Fruit fly (Drosophila melanogaster): ENCODE measurements around the gene CG8750.

DNA sequence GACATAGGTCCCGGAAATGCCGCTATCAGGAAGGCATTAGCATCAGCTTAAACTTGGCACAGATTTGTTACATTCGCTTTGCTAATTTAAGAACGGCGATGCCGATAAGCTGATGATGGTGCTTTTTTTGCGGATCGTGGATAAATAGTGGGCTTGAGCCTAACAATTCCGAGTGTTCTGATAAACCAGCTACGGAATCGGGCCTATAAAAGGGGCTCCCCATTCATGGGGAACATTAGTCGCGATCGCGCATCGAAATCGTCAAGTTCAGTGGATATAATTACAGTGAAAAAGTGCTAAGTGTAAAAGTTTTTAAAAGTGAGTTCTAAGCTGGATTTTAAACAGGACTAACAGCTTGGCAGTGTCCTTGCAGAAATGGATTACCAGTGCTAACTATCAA is 2.9 kb upstream of the CG8750 start, which contains the start of gene Hml:
- TF ChIP-seq pan (optimal IDR thresholded peaks at IDR 0.05) (no peak), br (GFP tag; optimal IDR thresholded peaks at IDR 0.05) (no peak), Myc (optimal IDR thresholded peaks at IDR 0.05) (no peak), fru (GFP tag; optimal IDR thresholded peaks at IDR 0.05) (no peak), usp (GFP tag; optimal IDR thresholded peaks at IDR 0.05) (no peak), Hnf4 (GFP tag; optimal IDR thresholded peaks at IDR 0.05) (no peak), GATAd (GFP tag; optimal IDR thresholded peaks at IDR 0.05) (no peak), HLH106 (tag; optimal IDR thresholded peaks at IDR 0.05) (no peak), CG9705 (GFP tag; optimal IDR thresholded peaks at IDR 0.05) (no peak)

All from whole organism, wandering third instar larva.